Fruit fly (Drosophila melanogaster): ENCODE measurements around the gene CG5455.

- no peak for TF ChIP-seq Mnt (GFP tag; optimal IDR thresholded peaks at IDR 0.05)
- no peak for TF ChIP-seq CG14711 (tag; optimal IDR thresholded peaks at IDR 0.05)
- no peak for TF ChIP-seq pad (GFP tag; optimal IDR thresholded peaks at IDR 0.05)
- no peak for TF ChIP-seq CG1620 (GFP tag; optimal IDR thresholded peaks at IDR 0.05)
- no peak for TF ChIP-seq Hr96 (GFP tag; optimal IDR thresholded peaks at IDR 0.05)
- TF ChIP-seq CG5204 (GFP tag; optimal IDR thresholded peaks at IDR 0.05), result no peak
Observed at dm6 chr3R:26432526-26432925, 28.8 kb upstream of the CG5455 start.

Data from whole organism, adult.